Fruit fly (Drosophila melanogaster) whole organism, embryonic: ENCODE data around the gene CG4291.

ENCODE experiments used
- CG10431 ChIP-seq: fragments of 200-800 bp; sonication (Bioruptor generic); optimal IDR thresholded peaks from 3 replicates; lab custom pipeline; 2018; ENCODE audit warnings: missing biosample characterization, mild to moderate bottlenecking, missing genetic modification characterization
- CG11560 ChIP-seq: fragments of 200-800 bp; sonication (Bioruptor generic); IDR thresholded peaks from 3 replicates; pipeline ENCODE4 v1.3.6; 2022; ENCODE audit warnings: missing biosample characterization, missing genetic modification characterization
- CG14014 ChIP-seq: fragments of 200-800 bp; sonication (Bioruptor generic); IDR thresholded peaks from 2 replicates; pipeline ENCODE4 v1.3.6; 2022; ENCODE audit warnings: missing biosample characterization, missing genetic modification characterization
- CG14710 ChIP-seq: fragments of 200-800 bp; sonication (Bioruptor generic); optimal IDR thresholded peaks from 3 replicates; lab custom pipeline; 2019; ENCODE audit warnings: missing biosample characterization, mild to moderate bottlenecking, missing genetic modification characterization, moderate library complexity
- CG14965 ChIP-seq: fragments of 200-800 bp; sonication (Bioruptor generic); optimal IDR thresholded peaks from 2 replicates; lab custom pipeline; 2016; ENCODE audit warnings: missing biosample characterization, missing genetic modification characterization, borderline replicate concordance
- CG17328 ChIP-seq: fragments of 200-800 bp; sonication (Bioruptor generic); IDR thresholded peaks from 2 replicates; pipeline ENCODE4 v1.3.6; 2022; ENCODE audit warnings: missing biosample characterization, missing genetic modification characterization
- CG17361 ChIP-seq: fragments of 200-800 bp; sonication (Bioruptor generic); IDR thresholded peaks from 3 replicates; pipeline ENCODE4 v1.3.6; 2022; ENCODE audit warnings: missing biosample characterization, missing genetic modification characterization
- CG1832 ChIP-seq: fragments of 200-800 bp; sonication (Bioruptor generic); optimal IDR thresholded peaks from 2 replicates; lab custom pipeline; 2017; ENCODE audit warnings: missing biosample characterization, mild to moderate bottlenecking, missing genetic modification characterization, inconsistent platforms
- CG18476 ChIP-seq: fragments of 200-800 bp; sonication (Bioruptor generic); optimal IDR thresholded peaks from 2 replicates; lab custom pipeline; 2016; ENCODE audit warnings: missing biosample characterization, mild to moderate bottlenecking, missing genetic modification characterization
- CG18619 ChIP-seq: fragments of 200-800 bp; sonication (Bioruptor generic); optimal IDR thresholded peaks from 3 replicates; lab custom pipeline; 2017; ENCODE audit warnings: missing biosample characterization, mild to moderate bottlenecking, missing genetic modification characterization
- CG2199 ChIP-seq: fragments of 200-800 bp; sonication (Bioruptor generic); IDR thresholded peaks from 3 replicates; pipeline ENCODE4 v1.3.6; 2022; ENCODE audit warnings: missing biosample characterization, missing genetic modification characterization
- CG30020 ChIP-seq: fragments of 200-800 bp; optimal IDR thresholded peaks from 2 replicates; lab custom pipeline; 2019; ENCODE audit warnings: missing biosample characterization, mild to moderate bottlenecking, missing genetic modification characterization, moderate library complexity
- CG32532 ChIP-seq: fragments of 200-800 bp; sonication (Bioruptor generic); IDR thresholded peaks from 2 replicates; pipeline ENCODE4 v1.3.6; 2022; ENCODE audit warnings: missing biosample characterization, missing genetic modification characterization
- CG4282 ChIP-seq: fragments of 200-800 bp; sonication (Bioruptor generic); optimal IDR thresholded peaks from 2 replicates; lab custom pipeline; 2016; ENCODE audit warnings: missing biosample characterization, missing genetic modification characterization
- CG5245 ChIP-seq: fragments of 200-800 bp; sonication (Bioruptor generic); optimal IDR thresholded peaks from 3 replicates; lab custom pipeline; 2016; ENCODE audit warnings: missing biosample characterization, missing genetic modification characterization
- CG6813 ChIP-seq: fragments of 200-800 bp; sonication (Bioruptor generic); optimal IDR thresholded peaks from 2 replicates; lab custom pipeline; 2017; ENCODE audit warnings: missing biosample characterization, missing genetic modification characterization, mild to moderate bottlenecking, moderate library complexity, missing genetic modification reagents
- CG9797 ChIP-seq: fragments of 200-800 bp; sonication (Bioruptor generic); optimal IDR thresholded peaks from 3 replicates; lab custom pipeline; 2018; ENCODE audit warnings: missing biosample characterization, mild to moderate bottlenecking, missing genetic modification characterization
- CHES-1-like ChIP-seq: fragments of 200-800 bp; sonication (Bioruptor generic); optimal IDR thresholded peaks from 2 replicates; lab custom pipeline; 2016; ENCODE audit warnings: missing biosample characterization, missing genetic modification characterization
- Camta ChIP-seq: fragments of 200-800 bp; sonication (Bioruptor generic); optimal IDR thresholded peaks from 2 replicates; lab custom pipeline; 2016; ENCODE audit warnings: missing biosample characterization, missing genetic modification characterization
- Fer3 ChIP-seq: fragments of 200-800 bp; sonication (Bioruptor generic); optimal IDR thresholded peaks from 2 replicates; lab custom pipeline; 2018; ENCODE audit warnings: missing biosample characterization, mild to moderate bottlenecking, missing genetic modification characterization, moderate library complexity
- HLH54F ChIP-seq: fragments of 200-800 bp; sonication (Bioruptor generic); optimal IDR thresholded peaks from 3 replicates; lab custom pipeline; 2016; ENCODE audit warnings: missing biosample characterization, missing genetic modification characterization
- HmgD ChIP-seq: fragments of 200-800 bp; sonication (Bioruptor generic); optimal IDR thresholded peaks from 3 replicates; lab custom pipeline; 2016; ENCODE audit warnings: missing biosample characterization, missing genetic modification characterization
- Lim3 ChIP-seq: fragments of 200-800 bp; sonication (Bioruptor generic); IDR thresholded peaks from 2 replicates; pipeline ENCODE4 v1.3.6; 2022; ENCODE audit warnings: missing biosample characterization, missing genetic modification characterization
- Mes4 ChIP-seq: fragments of 200-800 bp; sonication (Bioruptor generic); optimal IDR thresholded peaks from 2 replicates; lab custom pipeline; 2016; ENCODE audit warnings: missing biosample characterization, missing genetic modification characterization
- NC2α ChIP-seq: fragments of 200-800 bp; sonication (Bioruptor generic); optimal IDR thresholded peaks from 2 replicates; lab custom pipeline; 2016; ENCODE audit warnings: missing biosample characterization, missing genetic modification characterization
- Poxn ChIP-seq: fragments of 200-800 bp; sonication (Bioruptor generic); IDR thresholded peaks from 2 replicates; pipeline ENCODE4 v1.3.6; 2022; ENCODE audit warnings: missing biosample characterization, missing genetic modification characterization
- Xbp1 ChIP-seq: fragments of 200-800 bp; sonication (Bioruptor generic); optimal IDR thresholded peaks from 3 replicates; lab custom pipeline; 2016; ENCODE audit warnings: missing biosample characterization, mild to moderate bottlenecking, missing genetic modification characterization
- ato ChIP-seq: fragments of 200-800 bp; sonication (Bioruptor generic); IDR thresholded peaks from 2 replicates; pipeline ENCODE4 v1.3.6; 2022; ENCODE audit warnings: missing biosample characterization, missing genetic modification characterization; ENCODE audit not compliant: partially characterized antibody
- bab2 ChIP-seq: fragments of 200-800 bp; sonication (Bioruptor generic); optimal IDR thresholded peaks from 2 replicates; lab custom pipeline; 2016; ENCODE audit warnings: missing biosample characterization, missing genetic modification characterization
- dmrt99B ChIP-seq: fragments of 200-800 bp; sonication (Bioruptor generic); optimal IDR thresholded peaks from 2 replicates; lab custom pipeline; 2018; ENCODE audit warnings: missing biosample characterization, mild to moderate bottlenecking, missing genetic modification characterization, moderate library complexity
- fd64A ChIP-seq: fragments of 200-800 bp; sonication (Bioruptor generic); optimal IDR thresholded peaks from 3 replicates; lab custom pipeline; 2018; ENCODE audit warnings: missing biosample characterization, mild to moderate bottlenecking, missing genetic modification characterization
- gem ChIP-seq: fragments of 200-800 bp; sonication (Bioruptor generic); optimal IDR thresholded peaks from 2 replicates; lab custom pipeline; 2019; ENCODE audit warnings: missing biosample characterization, mild to moderate bottlenecking, missing genetic modification characterization, moderate library complexity
- kah ChIP-seq: fragments of 200-800 bp; sonication (Bioruptor generic); optimal IDR thresholded peaks from 2 replicates; lab custom pipeline; 2018; ENCODE audit warnings: missing biosample characterization, mild to moderate bottlenecking, missing genetic modification characterization
- lov ChIP-seq, 2 experiments: fragments of 200-800 bp in 1 of 2; fragments of >200 bp in 1 of 2; sonication (Bioruptor generic) in 1 of 2; IDR thresholded peaks in 1 of 2; optimal IDR thresholded peaks in 1 of 2; 2 replicates in 1 of 2; 3 replicates in 1 of 2; pipeline versions ENCODE4 v1.3.6 to Lab custom; 2017 to 2022; ENCODE audit warnings: missing biosample characterization in 1 of 2, missing genetic modification characterization in 1 of 2
- mam ChIP-seq: fragments of 200-800 bp; sonication (Bioruptor generic); optimal IDR thresholded peaks from 3 replicates; lab custom pipeline; 2016; ENCODE audit warnings: missing biosample characterization, missing genetic modification characterization
- mld ChIP-seq: fragments of 200-800 bp; sonication (Bioruptor generic); IDR thresholded peaks from 3 replicates; pipeline ENCODE4 v1.3.6; 2022; ENCODE audit warnings: missing biosample characterization, missing genetic modification characterization; ENCODE audit not compliant: partially characterized antibody
- odd ChIP-seq: fragments of 200-800 bp; sonication (Bioruptor generic); optimal IDR thresholded peaks from 2 replicates; lab custom pipeline; 2017; ENCODE audit warnings: missing biosample characterization, mild to moderate bottlenecking, missing genetic modification characterization
- pan ChIP-seq, 4 experiments: fragments of >200 bp in 3 of 4; fragments of 200-800 bp in 1 of 4; sonication (Bioruptor generic) in 1 of 4; optimal IDR thresholded peaks in 3 of 4; IDR thresholded peaks in 1 of 4; 2 replicates each; pipeline versions ENCODE4 v1.3.6 to Lab custom; 2017 to 2022; ENCODE audit warnings: missing biosample characterization in 2 of 4, missing genetic modification characterization in 2 of 4, mixed read lengths in 1 of 4
- ranshi ChIP-seq: fragments of 200-800 bp; sonication (Bioruptor generic); IDR thresholded peaks from 2 replicates; pipeline ENCODE4 v1.3.6; 2022; ENCODE audit warnings: missing biosample characterization, missing genetic modification characterization
- schlank ChIP-seq: fragments of 200-800 bp; sonication (Bioruptor generic); optimal IDR thresholded peaks from 2 replicates; lab custom pipeline; 2018; ENCODE audit warnings: missing biosample characterization, mild to moderate bottlenecking, missing genetic modification characterization
- sisA ChIP-seq: fragments of 200-800 bp; sonication (Bioruptor generic); IDR thresholded peaks from 2 replicates; pipeline ENCODE4 v1.3.6; 2022; ENCODE audit warnings: missing biosample characterization, missing genetic modification characterization
- so ChIP-seq: fragments of 200-800 bp; sonication (Bioruptor generic); IDR thresholded peaks from 3 replicates; pipeline ENCODE4 v1.3.6; 2022; ENCODE audit warnings: missing biosample characterization, missing genetic modification characterization
- stwl ChIP-seq: fragments of 200-800 bp; sonication (Bioruptor generic); optimal IDR thresholded peaks from 3 replicates; lab custom pipeline; 2018; ENCODE audit warnings: missing biosample characterization, mild to moderate bottlenecking, missing genetic modification characterization, moderate library complexity
- tap ChIP-seq: fragments of 200-800 bp; optimal IDR thresholded peaks from 3 replicates; lab custom pipeline; 2019; ENCODE audit warnings: missing biosample characterization, mild to moderate bottlenecking, missing genetic modification characterization, moderate library complexity
- tx ChIP-seq: fragments of 200-800 bp; sonication (Bioruptor generic); optimal IDR thresholded peaks from 2 replicates; lab custom pipeline; 2016; ENCODE audit warnings: missing biosample characterization, missing genetic modification characterization
- zen ChIP-seq: fragments of 200-800 bp; sonication (Bioruptor generic); optimal IDR thresholded peaks from 3 replicates; lab custom pipeline; 2018; ENCODE audit warnings: missing biosample characterization, mild to moderate bottlenecking, missing genetic modification characterization, moderate library complexity
- zfh1 ChIP-seq: fragments of 200-800 bp; sonication (Bioruptor generic); IDR thresholded peaks from 3 replicates; pipeline ENCODE4 v1.3.6; 2022; ENCODE audit warnings: missing biosample characterization, missing genetic modification characterization
- zfh2 ChIP-seq: fragments of 200-800 bp; sonication (Bioruptor generic); optimal IDR thresholded peaks from 2 replicates; lab custom pipeline; 2016; ENCODE audit warnings: missing biosample characterization, missing genetic modification characterization

Gene CG4291

DNA sequence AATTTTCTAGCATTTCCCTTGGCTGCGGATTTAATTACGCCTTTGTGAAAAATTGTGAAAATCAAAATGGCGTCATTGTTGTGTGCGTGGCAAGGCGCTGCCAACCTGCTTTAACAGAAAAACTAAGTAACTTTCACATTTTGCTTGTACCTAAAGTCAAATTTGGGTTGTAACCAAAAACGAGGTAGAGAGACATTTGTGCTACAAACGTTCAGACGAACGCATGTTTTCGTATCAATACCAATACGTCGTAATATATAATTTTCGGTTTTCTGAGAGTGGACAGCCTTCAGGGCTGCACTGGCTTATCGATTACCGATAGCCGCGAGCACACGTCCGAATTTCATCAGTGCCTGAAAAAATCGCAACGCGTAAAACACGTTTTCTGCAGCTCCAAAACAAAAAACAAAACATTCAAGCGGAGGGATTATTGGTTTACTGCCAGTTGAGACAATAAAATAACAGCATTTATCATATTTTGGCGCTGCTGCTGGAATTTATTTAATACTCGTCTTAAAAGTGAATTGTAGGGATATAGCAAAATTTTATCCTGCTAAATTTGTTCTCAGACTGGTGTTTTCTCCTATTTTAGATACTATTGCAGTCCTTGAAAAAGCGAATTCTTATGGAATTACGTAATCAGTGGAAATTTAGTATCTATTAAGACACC, 18.4 kb upstream of the CG4291 start (continued):
- TF ChIP-seq CG18619 (GFP tag; lab: Kevin White, UChicago) (peak; percentile 64), Fer3 (peak; percentile 48), CG4282 (peak; percentile 74), CG18476 (GFP tag; lab: Kevin White, UChicago) (peak; percentile 62), bab2 (peak; percentile 79), CG11560 (tag; lab: Robert Waterston, UW) (peak; percentile 55; the same call in 2 of the 3 replicates), odd (GFP tag; lab: Kevin White, UChicago) (peak; percentile 39), CG2199 (GFP tag; lab: Robert Waterston, UW) (peak; percentile 42; the same call in 1 of the 3 replicates), Lim3 (no peak), CG14014 (GFP tag; lab: Robert Waterston, UW) (peak; percentile 64), tx (peak; percentile 77), zen (tag; lab: Kevin White, UChicago) (peak; percentile 34), CG17328 (GFP tag; lab: Robert Waterston, UW) (peak; percentile 78), Xbp1 (peak; percentile 76), schlank (peak; percentile 64), CG10431 (GFP tag; lab: Kevin White, UChicago) (peak; percentile 21), so (peak; percentile 65; the same call in 1 of the 3 replicates), CG14965 (GFP tag; lab: Kevin White, UChicago) (no peak), CG17361 (GFP tag; lab: Robert Waterston, UW) (no peak), CG6813 (GFP tag; lab: Kevin White, UChicago) (peak; percentile 61), zfh1 (GFP tag; lab: Robert Waterston, UW) (peak; percentile 76), pan (optimal IDR thresholded peaks at IDR 0.05; lab: Kevin White, UChicago) (no peak), pan (GFP tag; optimal IDR thresholded peaks at IDR 0.05 in 1 of 2, IDR thresholded peaks at IDR 0.05 in 1 of 2) (peak in 1 of 2 experiments; percentile 78), tap (tag; lab: Kevin White, UChicago) (no peak), mld (no peak), kah (GFP tag; lab: Kevin White, UChicago) (no peak), CG5245 (GFP tag; lab: Kevin White, UChicago) (peak; percentile 7), sisA (GFP tag; lab: Robert Waterston, UW) (peak; percentile 80), Mes4 (peak; percentile 68), CG1832 (no peak), lov (optimal IDR thresholded peaks at IDR 0.05; lab: Kevin White, UChicago) (no peak), lov (GFP tag; IDR thresholded peaks at IDR 0.05; lab: Robert Waterston, UW) (0 out of 3 replicates have a peak, but pooled peaks have one; percentile 58), ranshi (GFP tag; lab: Robert Waterston, UW) (0 out of 2 replicates have a peak, but pooled peaks have one; percentile 45), stwl (peak; percentile 26), zfh2 (peak; percentile 82), HLH54F (GFP tag; lab: Kevin White, UChicago) (peak; percentile 76), mam (GFP tag; lab: Kevin White, UChicago) (peak; percentile 85), CG32532 (peak; percentile 84), CG14710 (tag; lab: Kevin White, UChicago) (peak; percentile 39), gem (tag; lab: Kevin White, UChicago) (peak; percentile 74), NC2α (GFP tag; lab: Kevin White, UChicago) (no peak), CHES-1-like (GFP tag; lab: Kevin White, UChicago) (peak; percentile 81), CG9797 (GFP tag; lab: Kevin White, UChicago) (no peak), CG30020 (no peak), ato (GFP tag; lab: Robert Waterston, UW) (no peak), Camta (GFP tag; lab: Kevin White, UChicago) (peak; percentile 73), fd64A (GFP tag; lab: Kevin White, UChicago) (no peak), dmrt99B (peak; percentile 61), Poxn (GFP tag; lab: Robert Waterston, UW) (no peak), HmgD (GFP tag; lab: Kevin White, UChicago) (peak; percentile 44)
